Fruit fly (Drosophila melanogaster) whole organism, wandering third instar larva: ENCODE data around the gene dos.

ENCODE experiments used
- Abd-B ChIP-seq: fragments of >200 bp; optimal IDR thresholded peaks from 2 replicates; lab custom pipeline; 2017; ENCODE audit warnings: missing biosample characterization, missing genetic modification characterization
- CG32264 ChIP-seq: fragments of 200-800 bp; sonication (Bioruptor generic); optimal IDR thresholded peaks from 2 replicates; lab custom pipeline; 2016; ENCODE audit warnings: missing biosample characterization, missing genetic modification characterization
- CG9705 ChIP-seq: fragments of 200-800 bp; sonication (Bioruptor generic); optimal IDR thresholded peaks from 2 replicates; lab custom pipeline; 2018; ENCODE audit warnings: missing biosample characterization, mild to moderate bottlenecking, missing genetic modification characterization
- CrebA ChIP-seq: fragments of 200-800 bp; sonication (Bioruptor generic); optimal IDR thresholded peaks from 2 replicates; lab custom pipeline; 2016; ENCODE audit warnings: missing biosample characterization, mild to moderate bottlenecking, missing genetic modification characterization, borderline replicate concordance
- Dfd ChIP-seq: fragments of >200 bp; optimal IDR thresholded peaks from 2 replicates; lab custom pipeline; 2017; ENCODE audit warnings: missing biosample characterization, missing genetic modification characterization
- Dif ChIP-seq: fragments of 200-275, 200-300 bp; sonication (Bioruptor generic); optimal IDR thresholded peaks from 2 replicates; lab custom pipeline; 2018; ENCODE audit warnings: missing biosample characterization, missing genetic modification characterization; ENCODE audit not compliant: partially characterized antibody
- GATAd ChIP-seq: sonication (Bioruptor generic); optimal IDR thresholded peaks from 2 replicates; lab custom pipeline; 2016; ENCODE audit warnings: missing biosample characterization, missing genetic modification characterization
- HLH106 ChIP-seq: fragments of 200-800 bp; optimal IDR thresholded peaks from 3 replicates; lab custom pipeline; 2019; ENCODE audit warnings: missing biosample characterization, mild to moderate bottlenecking, missing genetic modification characterization, moderate library complexity
- Hnf4 ChIP-seq: fragments of 200-800 bp; sonication (Bioruptor generic); optimal IDR thresholded peaks from 2 replicates; lab custom pipeline; 2016; ENCODE audit warnings: missing biosample characterization, mild to moderate bottlenecking, missing genetic modification characterization
- Hr78 ChIP-seq: fragments of >200 bp; optimal IDR thresholded peaks from 2 replicates; lab custom pipeline; 2017; ENCODE audit warnings: missing biosample characterization, missing genetic modification characterization
- Hr83 ChIP-seq: fragments of 200-300 bp; sonication (Bioruptor generic); optimal IDR thresholded peaks from 2 replicates; lab custom pipeline; 2016; ENCODE audit warnings: missing biosample characterization, mild to moderate bottlenecking, missing genetic modification characterization, moderate library complexity; ENCODE audit not compliant: poor library complexity, severe bottlenecking
- Jra ChIP-seq: sonication (Bioruptor generic); optimal IDR thresholded peaks from 2 replicates; lab custom pipeline; 2016; ENCODE audit warnings: missing biosample characterization, missing genetic modification characterization
- Mio ChIP-seq: sonication (Bioruptor generic); optimal IDR thresholded peaks from 2 replicates; lab custom pipeline; 2016; ENCODE audit warnings: missing biosample characterization, missing genetic modification characterization
- Myc ChIP-seq: fragments of >200 bp; optimal IDR thresholded peaks from 2 replicates; lab custom pipeline; 2017
- N ChIP-seq: fragments of >200 bp; optimal IDR thresholded peaks from 2 replicates; lab custom pipeline; 2018; ENCODE audit warnings: missing biosample characterization, missing external identifiers, missing genetic modification characterization
- OdsH ChIP-seq: fragments of 200-800 bp; sonication (Bioruptor generic); optimal IDR thresholded peaks from 2 replicates; lab custom pipeline; 2016; ENCODE audit warnings: missing biosample characterization, mild to moderate bottlenecking, missing genetic modification characterization
- Rel ChIP-seq, 2 experiments: fragments of 200-800 bp; sonication (Bioruptor generic) in 1 of 2; optimal IDR thresholded peaks; 2 replicates in 1 of 2; 3 replicates in 1 of 2; lab custom pipeline; 2016 to 2019; ENCODE audit warnings: mild to moderate bottlenecking in 2 of 2, missing biosample characterization in 2 of 2, missing genetic modification characterization in 2 of 2, moderate library complexity in 1 of 2
- Sp1 ChIP-seq: fragments of 200-800 bp; sonication (Bioruptor generic); optimal IDR thresholded peaks from 3 replicates; lab custom pipeline; 2019; ENCODE audit warnings: missing biosample characterization, mild to moderate bottlenecking, missing genetic modification characterization, moderate library complexity
- Vsx2 ChIP-seq: fragments of 200-300, 225-300 bp; sonication (Bioruptor generic); optimal IDR thresholded peaks from 2 replicates; lab custom pipeline; 2018; ENCODE audit warnings: missing biosample characterization, missing genetic modification characterization; ENCODE audit not compliant: partially characterized antibody
- br ChIP-seq: fragments of 200-800 bp; sonication (Bioruptor generic); optimal IDR thresholded peaks from 2 replicates; lab custom pipeline; 2016; ENCODE audit warnings: missing biosample characterization, missing genetic modification characterization
- brk ChIP-seq: fragments of 200-800 bp; sonication (Bioruptor generic); optimal IDR thresholded peaks from 2 replicates; lab custom pipeline; 2016; ENCODE audit warnings: missing biosample characterization, mild to moderate bottlenecking, missing genetic modification characterization
- dl ChIP-seq, 2 experiments: fragments of 175-275, 200-275 bp in 1 of 2; fragments of 200-275 bp in 1 of 2; sonication (Bioruptor generic); optimal IDR thresholded peaks; lab custom pipeline; 2018; ENCODE audit warnings: mild to moderate bottlenecking in 2 of 2, missing biosample characterization in 2 of 2, missing genetic modification characterization in 2 of 2, moderate library complexity in 2 of 2; ENCODE audit not compliant: partially characterized antibody in 2 of 2, insufficient read depth in 1 of 2
- dmrt93B ChIP-seq: fragments of 200-800 bp; sonication (Bioruptor generic); optimal IDR thresholded peaks from 2 replicates; lab custom pipeline; 2018; ENCODE audit warnings: missing biosample characterization, mild to moderate bottlenecking, missing genetic modification characterization
- ey ChIP-seq: fragments of 200-800 bp; sonication (Bioruptor generic); optimal IDR thresholded peaks from 2 replicates; lab custom pipeline; 2016; ENCODE audit warnings: missing biosample characterization, missing genetic modification characterization
- foxo ChIP-seq, 2 experiments: fragments of 200-800 bp; sonication (Bioruptor generic); optimal IDR thresholded peaks; 2 replicates in 1 of 2; 3 replicates in 1 of 2; lab custom pipeline; 2016 to 2017; ENCODE audit warnings: missing biosample characterization in 2 of 2, missing genetic modification characterization in 2 of 2
- fru ChIP-seq: fragments of 200-800 bp; sonication (Bioruptor generic); optimal IDR thresholded peaks from 3 replicates; lab custom pipeline; 2016; ENCODE audit warnings: missing biosample characterization, mild to moderate bottlenecking, missing genetic modification characterization
- h ChIP-seq: fragments of 200-800 bp; sonication (Bioruptor generic); optimal IDR thresholded peaks from 3 replicates; lab custom pipeline; 2016; ENCODE audit warnings: missing biosample characterization, mild to moderate bottlenecking, missing genetic modification characterization
- jim ChIP-seq: fragments of 175-275, 200-325 bp; sonication (Bioruptor generic); optimal IDR thresholded peaks from 2 replicates; lab custom pipeline; 2016; ENCODE audit warnings: missing biosample characterization, mild to moderate bottlenecking, missing genetic modification characterization
- lola ChIP-seq: fragments of >200 bp; optimal IDR thresholded peaks from 2 replicates; lab custom pipeline; 2017; ENCODE audit warnings: missing biosample characterization, missing genetic modification characterization
- pan ChIP-seq: fragments of >200 bp; optimal IDR thresholded peaks from 2 replicates; lab custom pipeline; 2017
- psq ChIP-seq: fragments of 200-800 bp; sonication (Bioruptor generic); optimal IDR thresholded peaks from 3 replicates; lab custom pipeline; 2017; ENCODE audit warnings: missing biosample characterization, mild to moderate bottlenecking, missing genetic modification characterization, moderate library complexity
- rgr ChIP-seq: fragments of 200-800 bp; sonication (Bioruptor generic); optimal IDR thresholded peaks from 3 replicates; lab custom pipeline; 2016; ENCODE audit warnings: missing biosample characterization, mild to moderate bottlenecking, missing genetic modification characterization
- sage ChIP-seq: fragments of 200-800 bp; sonication (Bioruptor generic); optimal IDR thresholded peaks from 2 replicates; lab custom pipeline; 2016; ENCODE audit warnings: missing biosample characterization, mild to moderate bottlenecking, missing genetic modification characterization
- sv ChIP-seq: fragments of 200-800 bp; sonication (Bioruptor generic); optimal IDR thresholded peaks from 3 replicates; lab custom pipeline; 2016; ENCODE audit warnings: missing biosample characterization, missing genetic modification characterization
- tai ChIP-seq: sonication (Bioruptor generic); optimal IDR thresholded peaks from 2 replicates; lab custom pipeline; 2016; ENCODE audit warnings: missing biosample characterization, missing genetic modification characterization
- usp ChIP-seq: fragments of >200 bp; optimal IDR thresholded peaks from 2 replicates; lab custom pipeline; 2017; ENCODE audit warnings: missing biosample characterization, missing genetic modification characterization
- woc ChIP-seq: sonication (Bioruptor generic); optimal IDR thresholded peaks from 2 replicates; lab custom pipeline; 2016; ENCODE audit warnings: missing biosample characterization, mild to moderate bottlenecking, missing genetic modification characterization

dos gene

DNA sequence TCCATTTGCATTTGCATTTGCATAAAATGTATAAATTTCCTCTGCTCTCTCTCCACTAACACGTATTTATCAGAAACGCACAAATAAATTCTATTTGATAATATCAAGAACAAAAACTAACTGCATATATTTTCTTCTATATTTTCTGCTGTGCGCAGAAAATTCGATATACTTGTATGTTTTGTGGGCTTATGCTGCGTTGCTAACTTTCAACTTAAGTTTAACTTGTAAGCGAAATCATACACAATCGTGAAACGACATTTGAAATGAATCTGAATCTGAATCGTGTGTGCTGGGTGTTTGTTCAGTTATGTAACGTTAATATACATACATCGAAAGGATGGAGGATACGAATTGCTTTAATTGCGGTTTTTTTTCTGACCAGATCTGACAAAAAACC is 33.5 kb upstream of the dos start:
- TF ChIP-seq usp (GFP tag; lab: Kevin White, UChicago), result no peak
- no peak for TF ChIP-seq h (GFP tag; lab: Kevin White, UChicago)
- no peak for TF ChIP-seq tai

DNA sequence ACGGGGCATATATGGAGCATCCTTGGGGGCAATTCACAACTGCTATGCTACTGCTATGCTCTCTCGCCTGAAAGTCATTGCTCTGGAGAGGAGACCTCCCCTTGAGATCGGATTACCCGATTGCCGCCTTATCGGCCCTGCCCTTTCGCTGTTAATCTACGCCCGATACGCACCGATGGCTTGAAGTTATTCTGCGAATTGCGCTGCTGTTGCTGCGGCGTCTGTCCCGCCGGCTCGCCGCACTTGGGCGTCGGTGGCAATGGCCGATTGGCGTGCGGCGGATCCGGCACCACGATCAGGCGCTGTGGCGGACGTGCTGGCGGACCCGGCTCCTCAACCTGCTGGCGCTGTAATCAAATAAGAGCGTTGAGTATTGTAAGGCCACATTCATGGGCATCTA is 23.2 kb upstream of the dos start:
- TF ChIP-seq sv (GFP tag; lab: Kevin White, UChicago) (no peak), CG32264 (GFP tag; lab: Kevin White, UChicago) (no peak), Rel (GFP tag; optimal IDR thresholded peaks at IDR 0.05; lab: Kevin White, UChicago) (no peak), Rel (tag; optimal IDR thresholded peaks at IDR 0.05; lab: Kevin White, UChicago) (peak; percentile 18)

DNA sequence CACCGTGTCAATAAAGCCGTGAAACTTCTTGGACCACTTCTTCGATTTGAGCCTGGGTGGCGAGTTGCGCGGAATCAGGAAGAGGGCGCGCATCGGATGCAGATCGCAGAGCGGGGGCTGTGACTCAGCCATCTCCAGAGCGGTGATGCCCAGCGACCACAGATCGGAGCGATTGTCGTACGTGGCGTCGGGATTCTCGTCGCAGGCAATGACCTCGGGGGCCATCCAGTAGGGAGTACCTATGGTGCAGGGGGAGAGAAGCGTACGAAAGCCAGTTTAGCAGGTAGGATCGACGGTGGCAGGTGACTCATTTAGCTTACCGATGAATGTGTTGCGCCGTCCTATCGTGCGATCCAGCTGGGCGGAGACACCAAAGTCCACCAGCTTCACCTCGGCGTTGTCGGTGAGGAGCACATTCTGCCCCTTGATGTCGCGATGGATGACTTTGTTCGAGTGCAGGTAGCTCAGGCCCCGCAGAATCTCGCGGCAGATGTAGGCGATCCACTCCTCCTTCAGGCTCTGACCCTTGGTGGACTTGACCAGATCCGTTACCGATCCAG is 22.1 kb upstream of the dos start:
- no peak for TF ChIP-seq usp (GFP tag; lab: Kevin White, UChicago)
- no peak for TF ChIP-seq Mio (GFP tag; lab: Kevin White, UChicago)
- no peak for TF ChIP-seq brk
- TF ChIP-seq br (GFP tag; lab: Kevin White, UChicago), result no peak
- no peak for TF ChIP-seq sv (GFP tag; lab: Kevin White, UChicago)
- no peak for TF ChIP-seq psq (GFP tag; lab: Kevin White, UChicago)
- no peak for TF ChIP-seq Dfd (GFP tag; lab: Kevin White, UChicago)
- no peak for TF ChIP-seq rgr (GFP tag; lab: Kevin White, UChicago)

DNA sequence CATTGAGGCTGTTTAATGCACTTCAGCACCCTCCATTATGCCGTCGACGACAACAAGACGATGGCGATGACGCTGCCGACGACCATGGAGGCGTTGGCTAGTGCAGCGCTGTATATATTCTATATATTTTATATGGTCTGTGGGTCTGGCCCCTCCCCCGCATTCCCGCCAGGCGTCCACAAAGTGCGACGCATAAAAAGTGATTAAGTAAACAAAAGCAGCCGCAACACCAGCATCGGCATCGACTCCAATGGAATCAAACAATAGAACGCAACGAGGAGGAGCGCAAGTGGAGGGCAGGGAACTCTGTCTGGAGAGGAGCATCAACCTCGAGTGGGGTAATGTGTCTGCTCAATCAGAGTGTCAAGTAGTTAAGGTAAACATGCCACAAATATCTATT is 20.9 kb upstream of the dos start:
- TF ChIP-seq HLH106 (tag; lab: Kevin White, UChicago) (no peak), Rel (GFP tag; optimal IDR thresholded peaks at IDR 0.05; lab: Kevin White, UChicago) (no peak), Rel (tag; optimal IDR thresholded peaks at IDR 0.05; lab: Kevin White, UChicago) (no peak), usp (GFP tag; lab: Kevin White, UChicago) (no peak), CrebA (no peak), dmrt93B (no peak), woc (GFP tag; lab: Kevin White, UChicago) (no peak), CG32264 (GFP tag; lab: Kevin White, UChicago) (no peak), foxo (GFP tag; optimal IDR thresholded peaks at IDR 0.05; lab: Kevin White, UChicago) (no peak), dl (GFP tag; optimal IDR thresholded peaks at IDR 0.05; lab: Kevin White, UChicago; ENCODE audit: insufficient read depth in 1 of 2, partially characterized antibody in 2 of 2) (no peak), Myc (lab: Kevin White, UChicago) (no peak), Hnf4 (no peak), OdsH (no peak), Dif (GFP tag; lab: Kevin White, UChicago) (no peak), GATAd (GFP tag; lab: Kevin White, UChicago) (no peak), pan (lab: Kevin White, UChicago) (no peak)

DNA sequence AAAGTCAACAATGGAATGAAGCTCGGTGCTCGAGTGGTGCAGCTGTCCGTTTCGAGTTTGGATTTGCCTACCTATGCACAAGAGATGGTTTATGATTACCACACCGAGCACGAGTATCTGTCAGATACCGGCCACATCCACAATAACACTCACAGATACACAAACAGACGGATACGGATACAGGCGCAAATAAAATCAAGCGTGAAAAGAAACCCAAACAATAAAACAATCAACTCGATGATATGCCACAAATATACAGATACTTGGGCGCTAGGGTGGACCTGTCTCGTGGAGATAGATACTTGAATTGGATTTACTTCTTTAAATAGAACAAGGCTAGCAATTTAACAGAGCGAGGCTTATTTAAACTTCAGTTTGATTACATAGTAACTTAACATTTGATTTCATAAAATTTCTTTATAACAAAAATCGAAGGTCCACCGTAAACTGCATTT is 18.9 kb upstream of the dos start:
- no peak for TF ChIP-seq Hr78 (GFP tag; lab: Kevin White, UChicago)
- peak; percentile 77 for TF ChIP-seq h (GFP tag; lab: Kevin White, UChicago)
- TF ChIP-seq pan (lab: Kevin White, UChicago), result no peak
- TF ChIP-seq Dfd (GFP tag; lab: Kevin White, UChicago), result no peak
- peak; percentile 80 for TF ChIP-seq fru
- TF ChIP-seq CG32264 (GFP tag; lab: Kevin White, UChicago), result peak; percentile 12
- no peak for TF ChIP-seq dl (GFP tag; optimal IDR thresholded peaks at IDR 0.05; lab: Kevin White, UChicago; ENCODE audit: insufficient read depth in 1 of 2, partially characterized antibody in 2 of 2)
- no peak for TF ChIP-seq usp (GFP tag; lab: Kevin White, UChicago)
- no peak for TF ChIP-seq CG9705 (GFP tag; lab: Kevin White, UChicago)
- peak; percentile 71 for TF ChIP-seq OdsH
- no peak for TF ChIP-seq Dif (GFP tag; lab: Kevin White, UChicago)
- TF ChIP-seq ey (GFP tag; lab: Kevin White, UChicago), result peak; percentile 78
- TF ChIP-seq psq (GFP tag; lab: Kevin White, UChicago), result peak; percentile 66
- TF ChIP-seq Sp1 (GFP tag; lab: Kevin White, UChicago), result peak; percentile 50
- peak; percentile 78 for TF ChIP-seq rgr (GFP tag; lab: Kevin White, UChicago)
- TF ChIP-seq foxo (GFP tag; optimal IDR thresholded peaks at IDR 0.05; lab: Kevin White, UChicago), result peak; percentile 27 to 78
- TF ChIP-seq Hr83 (GFP tag; lab: Kevin White, UChicago), result no peak
- TF ChIP-seq sv (GFP tag; lab: Kevin White, UChicago), result no peak
- TF ChIP-seq dmrt93B, result no peak
- no peak for TF ChIP-seq N (GFP tag; lab: Kevin White, UChicago)
- TF ChIP-seq sage (GFP tag; lab: Kevin White, UChicago), result peak; percentile 41
- TF ChIP-seq Myc (lab: Kevin White, UChicago), result no peak
- TF ChIP-seq Mio (GFP tag; lab: Kevin White, UChicago), result no peak
- TF ChIP-seq Hnf4, result peak; percentile 67
- TF ChIP-seq CrebA, result no peak
- peak; percentile 42 for TF ChIP-seq woc (GFP tag; lab: Kevin White, UChicago)
- no peak for TF ChIP-seq jim
- no peak for TF ChIP-seq lola
- no peak for TF ChIP-seq Abd-B (GFP tag; lab: Kevin White, UChicago)
- peak; percentile 74 for TF ChIP-seq br (GFP tag; lab: Kevin White, UChicago)
- no peak for TF ChIP-seq Jra (GFP tag; lab: Kevin White, UChicago)
- TF ChIP-seq Rel (GFP tag; optimal IDR thresholded peaks at IDR 0.05; lab: Kevin White, UChicago), result no peak
- TF ChIP-seq Rel (tag; optimal IDR thresholded peaks at IDR 0.05; lab: Kevin White, UChicago), result no peak
- TF ChIP-seq Vsx2 (GFP tag; lab: Kevin White, UChicago), result no peak
- peak; percentile 16 for TF ChIP-seq brk
- TF ChIP-seq GATAd (GFP tag; lab: Kevin White, UChicago), result no peak
